Fruit fly (Drosophila melanogaster): ENCODE measurements around the gene Pdxk.

dm6 chr3L:9338510-9338909 is 21.6 kb upstream of the Pdxk start, which contains the start of gene PGRP-LC:
- no peak for TF ChIP-seq CG8478 (optimal IDR thresholded peaks at IDR 0.05)
- TF ChIP-seq CTCF (optimal IDR thresholded peaks at IDR 0.05) = no peak
